In the genomic region with DNA sequence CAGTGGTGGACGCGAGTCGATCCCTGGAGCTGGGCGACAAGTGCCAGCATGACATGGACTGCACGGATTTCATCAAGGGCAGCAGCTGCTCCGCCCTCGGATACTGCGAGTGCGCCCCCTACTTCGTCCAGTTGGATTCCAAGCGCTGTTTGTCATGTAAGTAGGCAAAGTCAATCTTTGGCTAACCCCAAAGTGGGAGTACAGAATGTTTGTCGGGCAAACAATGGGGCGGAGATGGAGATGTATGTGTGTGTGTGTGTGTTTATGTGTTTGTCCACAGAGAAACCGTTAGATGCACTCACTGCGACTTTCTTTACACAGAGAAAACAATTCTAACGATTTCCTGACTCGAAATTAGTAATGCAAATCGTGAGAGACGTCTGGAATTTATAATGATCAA, we compare ENCODE assay signal across 2 fruit fly cellular contexts.
TF ChIP-seq lines count a peak whose summit lies in the region.

No protein-coding gene starts in this region.

- no peak for TF ChIP-seq CTCF in whole organism, embryonic (GFP tag; optimal IDR thresholded peaks at IDR 0.05; lab: Kevin White, UChicago)

TF ChIP-seq in whole organism, embryonic, 481 proteins besides CTCF, POLR2A, EP300 and RAD21 (continues in another document):
- TF ChIP-seq Lpt (GFP tag; optimal IDR thresholded peaks at IDR 0.05; lab: Kevin White, UChicago), result no peak
- TF ChIP-seq Fer2 (tag; optimal IDR thresholded peaks at IDR 0.05; lab: Kevin White, UChicago), result no peak
- TF ChIP-seq CG2889 (GFP tag; IDR thresholded peaks at IDR 0.05; lab: Robert Waterston, UW), result no peak
- no peak for TF ChIP-seq Dip2 (GFP tag; IDR thresholded peaks at IDR 0.05; lab: Robert Waterston, UW)
- TF ChIP-seq grn (GFP tag; optimal IDR thresholded peaks at IDR 0.05; lab: Kevin White, UChicago), result no peak
- no peak for TF ChIP-seq CG16815 (GFP tag; optimal IDR thresholded peaks at IDR 0.05; lab: Kevin White, UChicago)
- TF ChIP-seq NfI (GFP tag; optimal IDR thresholded peaks at IDR 0.05; lab: Kevin White, UChicago), result no peak
- TF ChIP-seq tna (GFP tag; IDR thresholded peaks at IDR 0.05; lab: Robert Waterston, UW; ENCODE audit: partially characterized antibody), result no peak
- TF ChIP-seq CG10431 (GFP tag; optimal IDR thresholded peaks at IDR 0.05; lab: Kevin White, UChicago), result peak; percentile 9
- no peak for TF ChIP-seq cwo (GFP tag; optimal IDR thresholded peaks at IDR 0.05; lab: Kevin White, UChicago)
- peak; percentile 39 for TF ChIP-seq CG2875 (GFP tag; optimal IDR thresholded peaks at IDR 0.05; lab: Kevin White, UChicago)
- no peak for TF ChIP-seq prd (optimal IDR thresholded peaks at IDR 0.05; lab: Kevin White, UChicago)
- TF ChIP-seq prd (GFP tag; IDR thresholded peaks at IDR 0.05; lab: Robert Waterston, UW), result no peak
- no peak for TF ChIP-seq Hey (tag; optimal IDR thresholded peaks at IDR 0.05; lab: Kevin White, UChicago)
- TF ChIP-seq CG10979 (tag; optimal IDR thresholded peaks at IDR 0.05; lab: Kevin White, UChicago), result no peak
- no peak for TF ChIP-seq slp2 (GFP tag; optimal IDR thresholded peaks at IDR 0.05; lab: Kevin White, UChicago)
- peak; percentile 46 for TF ChIP-seq CG14710 (tag; optimal IDR thresholded peaks at IDR 0.05; lab: Kevin White, UChicago)
- no peak for TF ChIP-seq E2f2 (GFP tag; IDR thresholded peaks at IDR 0.05; lab: Robert Waterston, UW)
- peak; percentile 50; the same call in 2 of the 3 replicates for TF ChIP-seq ci (GFP tag; IDR thresholded peaks at IDR 0.05; lab: Robert Waterston, UW)
- no peak for TF ChIP-seq esg (GFP tag; conservative IDR thresholded peaks at IDR 0.05; lab: Robert Waterston, UW)
- TF ChIP-seq NFAT (GFP tag; IDR thresholded peaks at IDR 0.05; lab: Robert Waterston, UW), result no peak
- no peak for TF ChIP-seq nerfin-2 (GFP tag; IDR thresholded peaks at IDR 0.05; lab: Robert Waterston, UW; ENCODE audit: partially characterized antibody)
- TF ChIP-seq Nf-YC (tag; optimal IDR thresholded peaks at IDR 0.05; lab: Kevin White, UChicago), result no peak
- no peak for TF ChIP-seq ewg (GFP tag; optimal IDR thresholded peaks at IDR 0.05; lab: Kevin White, UChicago)
- no peak for TF ChIP-seq CG10209 (GFP tag; optimal IDR thresholded peaks at IDR 0.05; lab: Kevin White, UChicago)
- no peak for TF ChIP-seq ftz-f1 (GFP tag; optimal IDR thresholded peaks at IDR 0.05; lab: Kevin White, UChicago)
- TF ChIP-seq Atf6 (GFP tag; IDR thresholded peaks at IDR 0.05; lab: Robert Waterston, UW), result no peak
- TF ChIP-seq fd64A (GFP tag; optimal IDR thresholded peaks at IDR 0.05; lab: Kevin White, UChicago), result peak; percentile 55
- peak; percentile 73 for TF ChIP-seq sens (GFP tag; lab: Kevin White, UChicago)
- no peak for TF ChIP-seq tap (tag; optimal IDR thresholded peaks at IDR 0.05; lab: Kevin White, UChicago)
- peak; percentile 63 for TF ChIP-seq CG1603 (tag; optimal IDR thresholded peaks at IDR 0.05; lab: Kevin White, UChicago)
- TF ChIP-seq CG33213 (GFP tag; optimal IDR thresholded peaks at IDR 0.05; lab: Kevin White, UChicago), result no peak
- TF ChIP-seq exex (tag; optimal IDR thresholded peaks at IDR 0.05; lab: Kevin White, UChicago), result no peak
- no peak for TF ChIP-seq CG4820 (GFP tag; optimal IDR thresholded peaks at IDR 0.05; lab: Kevin White, UChicago)
- peak; percentile 15 for TF ChIP-seq unpg (GFP tag; optimal IDR thresholded peaks at IDR 0.05; lab: Kevin White, UChicago)
- TF ChIP-seq gem (tag; optimal IDR thresholded peaks at IDR 0.05; lab: Kevin White, UChicago), result peak; percentile 2
- TF ChIP-seq CG8359 (GFP tag; optimal IDR thresholded peaks at IDR 0.05; lab: Kevin White, UChicago; ENCODE audit: borderline replicate concordance), result no peak
- no peak for TF ChIP-seq PHDP (tag; optimal IDR thresholded peaks at IDR 0.05; lab: Kevin White, UChicago)
- TF ChIP-seq tup (GFP tag; optimal IDR thresholded peaks at IDR 0.05; lab: Kevin White, UChicago), result no peak
- peak; percentile 29 for TF ChIP-seq CG6254 (GFP tag; optimal IDR thresholded peaks at IDR 0.05; lab: Kevin White, UChicago)
- no peak for TF ChIP-seq CG17612 (GFP tag; IDR thresholded peaks at IDR 0.05; lab: Robert Waterston, UW)
- TF ChIP-seq Fer3 (tag; optimal IDR thresholded peaks at IDR 0.05; lab: Kevin White, UChicago), result no peak
- TF ChIP-seq Lhr (GFP tag; optimal IDR thresholded peaks at IDR 0.05; lab: Kevin White, UChicago), result peak; percentile 6
- peak; percentile 4 for TF ChIP-seq CG17359 (tag; optimal IDR thresholded peaks at IDR 0.05; lab: Kevin White, UChicago)
- TF ChIP-seq CG31388 (GFP tag; optimal IDR thresholded peaks at IDR 0.05; lab: Kevin White, UChicago), result no peak

TF ChIP-seq in whole organism, prepupa, 60 proteins besides CTCF, POLR2A, EP300 and RAD21:
- TF ChIP-seq spab (GFP tag; optimal IDR thresholded peaks at IDR 0.05; lab: Kevin White, UChicago), result no peak
- TF ChIP-seq fkh (GFP tag; optimal IDR thresholded peaks at IDR 0.05; lab: Kevin White, UChicago), result peak; percentile 50
- TF ChIP-seq fd85E (GFP tag; optimal IDR thresholded peaks at IDR 0.05; lab: Kevin White, UChicago), result no peak
- no peak for TF ChIP-seq esn (GFP tag; optimal IDR thresholded peaks at IDR 0.05; lab: Kevin White, UChicago)
- no peak for TF ChIP-seq CG32006 (GFP tag; optimal IDR thresholded peaks at IDR 0.05; lab: Kevin White, UChicago)
- no peak for TF ChIP-seq pdm3 (GFP tag; optimal IDR thresholded peaks at IDR 0.05; lab: Kevin White, UChicago)
- no peak for TF ChIP-seq CG6276 (GFP tag; optimal IDR thresholded peaks at IDR 0.05; lab: Kevin White, UChicago)
- TF ChIP-seq CG11294 (GFP tag; IDR thresholded peaks at IDR 0.05; lab: Robert Waterston, UW), result no peak

Comparison
In these comparisons a context has a peak if more than half of its experiments do, and no peak if none do; other contexts are left out.
1. Of the 7 proteins assayed by ChIP-seq in both whole organism, embryonic and whole organism, prepupa: peak only in whole organism, embryonic: Blimp-1; only in whole organism, prepupa: none; in both: none; in neither: 6.